Worm (Caenorhabditis elegans): Measurements from ENCODE around the gene Y57G11C.40.

DNA sequence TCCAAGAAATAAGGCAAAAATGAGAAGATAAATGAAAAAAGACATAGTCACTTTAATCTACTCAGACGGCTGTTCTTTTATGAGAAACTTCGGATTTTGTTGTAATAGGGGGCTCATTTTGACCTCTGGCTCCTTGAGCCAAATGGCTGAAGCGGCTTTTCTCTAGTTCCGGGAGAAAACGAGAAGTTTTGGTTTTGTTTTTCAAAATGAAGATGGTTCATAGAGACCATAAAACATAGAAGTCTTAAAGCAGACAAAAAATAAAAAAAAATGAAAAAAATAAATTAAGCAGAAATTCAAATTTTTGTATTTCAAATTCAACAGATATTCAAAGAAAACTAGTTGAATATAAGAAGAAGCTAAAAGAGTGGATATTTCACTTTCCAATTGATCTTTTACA lies 2.2 kb upstream of the Y57G11C.40 start, which contains the start of gene Y57G11C.41:
- TF ChIP-seq nhr-90 (tag; optimal IDR thresholded peaks at IDR 0.05) (no peak), unc-62 (GFP tag; optimal IDR thresholded peaks at IDR 0.05) (no peak), ama-1 (optimal IDR thresholded peaks at IDR 0.05) (no peak), ama-1 (GFP tag; optimal IDR thresholded peaks at IDR 0.05) (no peak), nhr-80 (tag; optimal IDR thresholded peaks at IDR 0.05) (no peak)

Measured in whole organism, young adult.